Worm (Caenorhabditis elegans): Measurements from ENCODE around the gene F46C8.1.

The F46C8.1 gene

DNA sequence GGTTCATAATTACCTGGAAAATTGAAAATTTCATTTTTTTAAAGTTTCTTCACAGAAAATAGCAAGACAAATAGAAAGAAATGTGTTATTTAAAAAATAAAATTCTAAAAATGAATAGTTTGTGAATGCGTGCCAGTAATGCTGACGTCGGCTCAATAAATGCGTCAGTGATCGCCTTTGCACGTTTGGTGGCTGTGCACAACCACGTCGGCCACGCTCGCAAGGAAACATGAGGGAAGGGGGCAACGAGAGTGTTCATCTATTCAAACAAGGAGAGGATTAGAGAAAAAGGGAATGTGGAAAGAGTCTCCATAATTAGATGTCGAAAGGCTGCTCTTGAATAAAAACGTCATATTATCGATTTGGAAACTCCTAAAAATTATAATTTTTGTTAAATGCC, 47.3 kb upstream of the F46C8.1 start, which contains the start of gene uggt-1 (continued):
- no peak for TF ChIP-seq tbx-9 (tag; optimal IDR thresholded peaks at IDR 0.05; ENCODE audit: borderline replicate concordance)
- TF ChIP-seq ztf-3 (GFP tag; optimal IDR thresholded peaks at IDR 0.05), result no peak
- TF ChIP-seq snpc-3.4 (tag; optimal IDR thresholded peaks at IDR 0.05), result peak; percentile 11
- TF ChIP-seq mes-4 (tag; optimal IDR thresholded peaks at IDR 0.05), result no peak
- TF ChIP-seq F37B4.10 (GFP tag; IDR thresholded peaks at IDR 0.05), result no peak
- TF ChIP-seq B0035.1 (tag; optimal IDR thresholded peaks at IDR 0.05), result peak; percentile 22
- TF ChIP-seq F22D6.2 (tag; optimal IDR thresholded peaks at IDR 0.05), result no peak
- TF ChIP-seq snpc-1.3 (tag; optimal IDR thresholded peaks at IDR 0.05; ENCODE audit: insufficient read depth), result no peak
- no peak for TF ChIP-seq B0019.2 (GFP tag; conservative IDR thresholded peaks at IDR 0.05)
- no peak for TF ChIP-seq ccch-3 (GFP tag; optimal IDR thresholded peaks at IDR 0.05)
- TF ChIP-seq aptf-2 (GFP tag; conservative IDR thresholded peaks at IDR 0.05), result no peak
- TF ChIP-seq atf-7 (tag; optimal IDR thresholded peaks at IDR 0.05), result peak; percentile 88
- TF ChIP-seq Y95B8A.8 (GFP tag; IDR thresholded peaks at IDR 0.05), result no peak
- TF ChIP-seq dox-1 (GFP tag; IDR thresholded peaks at IDR 0.05), result peak; percentile 94
- no peak for TF ChIP-seq ztf-26 (tag; optimal IDR thresholded peaks at IDR 0.05)
- TF ChIP-seq ceh-40 (GFP tag; IDR thresholded peaks at IDR 0.05), result no peak
- TF ChIP-seq let-607 (tag; optimal IDR thresholded peaks at IDR 0.05), result peak; percentile 87
- TF ChIP-seq attf-3 (GFP tag; conservative IDR thresholded peaks at IDR 0.05), result no peak
- TF ChIP-seq hmg-20 (GFP tag; IDR thresholded peaks at IDR 0.05), result 0 out of 2 replicates have a peak, but pooled peaks have one; percentile 44
- peak; percentile 92 for TF ChIP-seq lin-40 (tag; optimal IDR thresholded peaks at IDR 0.05)
- no peak for TF ChIP-seq madf-8 (GFP tag; conservative IDR thresholded peaks at IDR 0.05)
- TF ChIP-seq ceh-58 (GFP tag; IDR thresholded peaks at IDR 0.05), result no peak
- no peak for TF ChIP-seq mxl-1 (tag; optimal IDR thresholded peaks at IDR 0.05)
- TF ChIP-seq rpc-1 (optimal IDR thresholded peaks at IDR 0.05), result no peak
- TF ChIP-seq rpc-1 (tag; optimal IDR thresholded peaks at IDR 0.05), result no peak
- TF ChIP-seq pha-4 (tag; optimal IDR thresholded peaks at IDR 0.05), result no peak
- TF ChIP-seq lag-1 (GFP tag; IDR thresholded peaks at IDR 0.05), result no peak
- no peak for TF ChIP-seq Y53F4B.3 (GFP tag; IDR thresholded peaks at IDR 0.05)
- no peak for TF ChIP-seq B0336.3 (GFP tag; IDR thresholded peaks at IDR 0.05)
- no peak for TF ChIP-seq repo-1 (tag; optimal IDR thresholded peaks at IDR 0.05)
- TF ChIP-seq F55B11.4 (tag; optimal IDR thresholded peaks at IDR 0.05; ENCODE audit: borderline replicate concordance, insufficient read depth), result no peak
- 0 out of 2 replicates have a peak, but pooled peaks have one; percentile 48 for TF ChIP-seq madf-3 (GFP tag; IDR thresholded peaks at IDR 0.05)
- no peak for TF ChIP-seq lsl-1 (GFP tag; optimal IDR thresholded peaks at IDR 0.05)
- TF ChIP-seq let-526 (GFP tag; IDR thresholded peaks at IDR 0.05), result no peak
- TF ChIP-seq ztf-18 (tag; optimal IDR thresholded peaks at IDR 0.05), result peak; percentile 96
- peak; percentile 64; the same call in 1 of the 2 replicates for TF ChIP-seq lir-1 (GFP tag; conservative IDR thresholded peaks at IDR 0.05)
- TF ChIP-seq F57A8.1 (GFP tag; optimal IDR thresholded peaks at IDR 0.05), result no peak
- TF ChIP-seq fkh-3 (tag; optimal IDR thresholded peaks at IDR 0.05), result no peak
- TF ChIP-seq efl-1 (GFP tag; optimal IDR thresholded peaks at IDR 0.05), result no peak
- TF ChIP-seq egl-44 (GFP tag; IDR thresholded peaks at IDR 0.05), result no peak
- TF ChIP-seq D2030.7 (GFP tag; IDR thresholded peaks at IDR 0.05), result no peak
- peak; percentile 15 for TF ChIP-seq snpc-4 (GFP tag; optimal IDR thresholded peaks at IDR 0.05)
- peak in 1 of 4 experiments; percentile 79 for TF ChIP-seq snpc-4 (tag; optimal IDR thresholded peaks at IDR 0.05)
- TF ChIP-seq nfya-1 (tag; optimal IDR thresholded peaks at IDR 0.05; ENCODE audit: borderline replicate concordance, insufficient read depth), result no peak
- TF ChIP-seq K11D2.4 (GFP tag; IDR thresholded peaks at IDR 0.05), result peak; percentile 84
- TF ChIP-seq F23B12.7 (tag; optimal IDR thresholded peaks at IDR 0.05; ENCODE audit: insufficient read depth), result no peak
- no peak for TF ChIP-seq cebp-2 (GFP tag; IDR thresholded peaks at IDR 0.05)
- no peak for TF ChIP-seq lsy-27 (tag; optimal IDR thresholded peaks at IDR 0.05; ENCODE audit: borderline replicate concordance, insufficient read depth)
- TF ChIP-seq ceh-91 (GFP tag; IDR thresholded peaks at IDR 0.05), result no peak
